Worm (Caenorhabditis elegans): ENCODE measurements around the gene K09D9.14.

Gene K09D9.14

ce11 chrV:4038557-4038956, 16.9 kb upstream of the K09D9.14 start:
- TF ChIP-seq cebp-1 (GFP tag; IDR thresholded peaks at IDR 0.05) (no peak), cebp-1 (tag; optimal IDR thresholded peaks at IDR 0.05) (peak; percentile 91), F33H1.4 (GFP tag; IDR thresholded peaks at IDR 0.05) (no peak)

ce11 chrV:4038110-4038509, 16.4 kb upstream of the K09D9.14 start, which contains the start of gene C49G7.12:
TSS of gene C49G7.12 (plus strand) at chrV:4038410.
- TF ChIP-seq madf-3 (GFP tag; IDR thresholded peaks at IDR 0.05) = no peak
- TF ChIP-seq ceh-27 (GFP tag; optimal IDR thresholded peaks at IDR 0.05) = no peak
- TF ChIP-seq Y56A3A.18 (GFP tag; IDR thresholded peaks at IDR 0.05) = no peak
- TF ChIP-seq unc-130 (GFP tag; optimal IDR thresholded peaks at IDR 0.05) = no peak
- TF ChIP-seq ztf-6 (GFP tag; IDR thresholded peaks at IDR 0.05) = no peak
- no peak for TF ChIP-seq akir-1 (GFP tag; optimal IDR thresholded peaks at IDR 0.05)
- TF ChIP-seq rec-8 (tag; optimal IDR thresholded peaks at IDR 0.05) = no peak
- TF ChIP-seq D2030.7 (GFP tag; IDR thresholded peaks at IDR 0.05) = no peak
- TF ChIP-seq B0336.3 (GFP tag; IDR thresholded peaks at IDR 0.05) = no peak
- no peak for TF ChIP-seq madf-6 (GFP tag; IDR thresholded peaks at IDR 0.05)
- no peak for TF ChIP-seq hrde-1 (tag; optimal IDR thresholded peaks at IDR 0.05; ENCODE audit: borderline replicate concordance)
- TF ChIP-seq bed-2 (GFP tag; IDR thresholded peaks at IDR 0.05) = no peak
- no peak for TF ChIP-seq K12H6.12 (tag; optimal IDR thresholded peaks at IDR 0.05)
- no peak for TF ChIP-seq hsf-1 (GFP tag; IDR thresholded peaks at IDR 0.05)
- TF ChIP-seq nfya-2 (GFP tag; IDR thresholded peaks at IDR 0.05) = no peak
- no peak for TF ChIP-seq nhr-27 (tag; optimal IDR thresholded peaks at IDR 0.05)

- TF ChIP-seq lin-40 (tag; optimal IDR thresholded peaks at IDR 0.05) (no peak), ztf-28 (GFP tag; IDR thresholded peaks at IDR 0.05) (no peak), hmg-1.2 (GFP tag; IDR thresholded peaks at IDR 0.05) (no peak), attf-6 (GFP tag; IDR thresholded peaks at IDR 0.05) (no peak), bed-2 (GFP tag; IDR thresholded peaks at IDR 0.05) (no peak), him-1 (tag; optimal IDR thresholded peaks at IDR 0.05) (no peak), lag-1 (GFP tag; IDR thresholded peaks at IDR 0.05) (no peak), tbx-9 (tag; optimal IDR thresholded peaks at IDR 0.05; ENCODE audit: borderline replicate concordance) (no peak), hrde-1 (tag; optimal IDR thresholded peaks at IDR 0.05; ENCODE audit: borderline replicate concordance) (no peak), Y53G8AR.9 (GFP tag; conservative IDR thresholded peaks at IDR 0.05) (no peak), aptf-2 (GFP tag; conservative IDR thresholded peaks at IDR 0.05) (no peak), ceh-40 (GFP tag; IDR thresholded peaks at IDR 0.05) (no peak), ceh-100 (GFP tag; IDR thresholded peaks at IDR 0.05) (no peak), egl-44 (GFP tag; IDR thresholded peaks at IDR 0.05) (no peak), hmg-20 (GFP tag; IDR thresholded peaks at IDR 0.05) (no peak)
Measured at ce11 chrV:4035811-4036210, 14.1 kb upstream of the K09D9.14 start, which contains the start of gene C49G7.13. TSS of gene C49G7.13 (plus strand) at chrV:4036111.

ce11 chrV:4034303-4034702, 12.6 kb upstream of the K09D9.14 start, which contains the start of gene C49G7.7:
TSS of gene C49G7.7 (plus strand) at chrV:4034476.
- TF ChIP-seq sdz-38 (tag; optimal IDR thresholded peaks at IDR 0.05) (no peak), F49E8.2 (tag; optimal IDR thresholded peaks at IDR 0.05; ENCODE audit: insufficient read depth) (no peak), mes-4 (tag; optimal IDR thresholded peaks at IDR 0.05) (no peak), T07F8.4 (tag; optimal IDR thresholded peaks at IDR 0.05) (no peak), hsf-1 (GFP tag; IDR thresholded peaks at IDR 0.05) (no peak), F52B5.7 (tag; optimal IDR thresholded peaks at IDR 0.05) (no peak), nfyb-1 (GFP tag; IDR thresholded peaks at IDR 0.05) (no peak), cebp-1 (GFP tag; IDR thresholded peaks at IDR 0.05) (peak; percentile 19; the same call in 1 of the 2 replicates), cebp-1 (tag; optimal IDR thresholded peaks at IDR 0.05) (peak; percentile 87), akir-1 (GFP tag; optimal IDR thresholded peaks at IDR 0.05) (no peak)

Data from whole organism, young adult.